Fruit fly (Drosophila melanogaster): ENCODE measurements around the gene tst.

The tst gene

DNA sequence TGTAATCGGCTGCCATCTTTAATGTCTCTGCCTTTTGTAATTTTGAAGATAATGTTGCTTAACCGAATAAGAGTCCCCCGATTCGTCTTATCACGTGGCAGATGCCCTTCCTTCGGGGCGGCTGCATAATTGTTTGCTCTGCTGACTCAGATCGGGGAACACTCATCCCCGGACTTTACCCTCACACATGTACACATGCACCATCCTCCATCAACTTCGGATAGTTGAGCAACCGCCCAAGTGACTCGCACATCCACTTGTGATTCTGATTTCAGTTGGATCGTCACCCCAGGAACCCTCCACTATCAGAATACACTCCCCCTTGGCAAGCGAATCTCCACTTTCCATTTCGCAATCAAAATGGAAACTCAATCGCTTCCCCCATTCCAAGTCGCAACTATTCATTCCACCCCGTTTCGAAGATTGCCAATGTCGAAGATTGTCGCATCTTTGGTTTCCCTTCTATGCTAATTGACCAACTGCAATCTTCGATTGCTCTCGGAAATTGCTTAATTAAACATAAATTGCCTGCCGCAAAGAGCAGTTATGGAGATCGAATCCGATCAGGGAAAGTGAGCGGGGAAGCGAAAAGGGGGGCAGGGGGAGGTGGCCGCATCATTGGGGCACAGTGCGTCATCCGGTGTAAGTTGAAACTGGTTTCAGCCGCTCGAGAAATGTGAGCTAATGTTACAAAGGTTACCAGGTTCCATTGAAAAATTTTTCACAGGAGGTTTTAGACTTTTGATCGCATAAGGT, 12.4 kb upstream of the tst start:
- no peak for TF ChIP-seq h (optimal IDR thresholded peaks at IDR 0.05)
- no peak for TF ChIP-seq Sin3A (optimal IDR thresholded peaks at IDR 0.05)
- no peak for TF ChIP-seq psq (optimal IDR thresholded peaks at IDR 0.05)
- TF ChIP-seq Myc (optimal IDR thresholded peaks at IDR 0.05) = no peak
- TF ChIP-seq ttk (optimal IDR thresholded peaks at IDR 0.05) = no peak
- no peak for TF ChIP-seq insv (optimal IDR thresholded peaks at IDR 0.05)

DNA sequence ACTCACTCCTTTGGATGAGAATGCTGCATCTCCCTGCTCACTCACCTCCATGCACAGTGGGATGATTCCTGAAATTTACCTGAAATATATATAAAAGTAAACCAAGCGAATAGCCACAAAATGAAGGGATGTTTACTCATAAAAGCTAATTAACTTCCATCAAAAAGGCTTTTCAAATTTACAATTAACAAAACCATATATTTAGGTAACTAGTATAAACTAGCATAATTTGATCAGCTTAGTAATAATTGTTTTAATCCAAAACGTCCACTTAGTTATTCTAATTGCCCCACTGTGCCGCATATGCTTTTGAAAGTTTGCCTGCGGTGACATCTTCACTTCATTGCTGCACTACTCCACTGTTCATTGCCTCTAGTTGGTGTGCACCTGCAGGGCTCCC, 11.3 kb upstream of the tst start:
- TF ChIP-seq ttk (optimal IDR thresholded peaks at IDR 0.05) (no peak), Sin3A (optimal IDR thresholded peaks at IDR 0.05) (no peak), Myc (optimal IDR thresholded peaks at IDR 0.05) (no peak), insv (optimal IDR thresholded peaks at IDR 0.05) (no peak), h (optimal IDR thresholded peaks at IDR 0.05) (no peak), psq (optimal IDR thresholded peaks at IDR 0.05) (no peak)

DNA sequence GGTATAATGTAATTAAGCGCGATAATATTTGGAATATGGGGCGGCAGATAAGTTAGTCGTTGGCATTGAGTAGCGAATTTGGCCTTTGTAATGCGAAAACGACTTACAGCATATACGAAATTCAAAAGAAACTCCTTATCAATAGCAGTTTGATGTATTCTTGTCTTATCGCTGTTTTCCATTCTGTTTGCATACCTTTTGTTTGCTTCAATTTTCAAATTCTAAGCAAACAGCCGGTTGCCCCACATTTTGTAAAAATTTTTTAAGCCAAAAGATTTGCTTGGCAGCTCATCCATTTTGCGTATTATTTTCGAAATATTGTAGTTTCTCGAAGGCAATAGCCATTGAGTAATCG, 10.7 kb upstream of the tst start:
- TF ChIP-seq ttk (optimal IDR thresholded peaks at IDR 0.05) = no peak

DNA sequence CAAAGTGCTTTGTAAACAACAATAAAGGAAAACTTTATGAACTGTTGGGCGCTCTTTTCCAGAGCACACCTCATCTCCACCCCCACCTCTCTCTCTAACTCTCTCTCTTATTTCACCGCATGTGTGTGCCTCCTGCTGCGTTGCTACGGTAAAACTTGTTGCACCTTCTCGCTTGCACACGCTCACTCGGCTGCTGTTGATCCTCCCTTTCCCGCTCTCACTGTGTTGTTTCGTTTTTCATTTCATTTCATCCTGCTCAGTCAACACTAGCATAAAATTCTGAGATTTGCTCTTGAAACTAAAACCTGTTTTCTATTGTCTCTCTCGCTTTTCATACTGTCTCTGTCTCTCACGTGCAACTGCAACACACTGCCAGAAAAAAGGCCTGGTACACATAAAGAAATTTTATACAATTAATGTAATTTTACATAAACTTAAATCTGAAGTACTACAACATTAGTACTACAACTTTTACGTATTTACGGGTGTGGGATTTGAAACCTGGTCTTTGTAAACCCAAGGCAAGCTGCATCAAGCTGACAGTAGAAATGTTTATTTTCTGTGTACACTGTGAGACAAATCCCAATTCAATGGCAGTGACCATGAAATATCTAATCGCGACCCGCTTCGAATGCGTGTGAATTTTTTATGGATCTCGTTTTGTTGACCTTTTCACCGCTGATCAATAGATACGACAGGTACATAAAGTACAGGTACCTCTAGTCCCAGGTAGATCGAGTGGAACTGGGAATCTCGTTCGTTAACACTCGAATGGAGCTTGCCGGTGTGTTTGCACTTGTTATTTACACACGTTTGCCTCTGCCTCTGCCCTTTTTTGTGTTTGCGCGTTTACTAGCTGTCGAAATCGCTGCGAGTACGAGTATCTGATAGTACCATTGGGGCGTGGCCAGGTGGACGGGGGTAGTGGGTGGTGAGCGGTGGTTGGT, 10.1 kb upstream of the tst start:
- TF ChIP-seq ttk (optimal IDR thresholded peaks at IDR 0.05) = no peak
- TF ChIP-seq h (optimal IDR thresholded peaks at IDR 0.05) = no peak
- TF ChIP-seq psq (optimal IDR thresholded peaks at IDR 0.05) = no peak
- TF ChIP-seq Myc (optimal IDR thresholded peaks at IDR 0.05) = no peak
- TF ChIP-seq Sin3A (optimal IDR thresholded peaks at IDR 0.05) = no peak
- no peak for TF ChIP-seq insv (optimal IDR thresholded peaks at IDR 0.05)

- TF ChIP-seq ttk (optimal IDR thresholded peaks at IDR 0.05) (no peak), Myc (optimal IDR thresholded peaks at IDR 0.05) (no peak), h (optimal IDR thresholded peaks at IDR 0.05) (no peak), psq (optimal IDR thresholded peaks at IDR 0.05) (no peak), insv (optimal IDR thresholded peaks at IDR 0.05) (no peak), Sin3A (optimal IDR thresholded peaks at IDR 0.05) (no peak)
Measured at dm6 chr3R:23781466-23781935, 8.8 kb upstream of the tst start, which contains the start of the genes Nup98-96 and mbc. Gene Nup98-96 (minus strand): TSS chr3R:23781621. Gene mbc (plus strand): TSS chr3R:23781765.

DNA sequence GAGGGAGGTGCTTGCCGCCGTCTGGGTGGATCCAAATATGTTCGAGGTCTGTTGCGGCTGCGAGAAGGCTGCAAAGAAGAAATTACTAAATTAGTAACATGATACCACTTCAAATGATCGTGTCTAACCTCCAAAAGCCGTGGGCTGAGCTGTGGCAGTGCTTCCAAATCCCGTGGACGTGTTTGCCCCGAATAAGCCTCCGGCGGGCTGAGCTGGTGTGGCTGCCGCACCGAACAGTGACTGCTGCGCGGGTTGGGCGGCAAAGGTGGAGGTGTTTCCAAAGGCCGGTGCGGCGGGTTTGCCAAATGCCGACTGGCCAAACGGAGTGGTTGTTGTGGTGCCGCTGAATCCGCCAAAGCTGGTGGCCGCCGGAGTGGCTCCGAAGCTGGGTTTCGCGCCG, 8.1 kb upstream of the tst start:
- TF ChIP-seq Myc (optimal IDR thresholded peaks at IDR 0.05) (no peak), insv (optimal IDR thresholded peaks at IDR 0.05) (no peak), ttk (optimal IDR thresholded peaks at IDR 0.05) (no peak), Sin3A (optimal IDR thresholded peaks at IDR 0.05) (no peak), h (optimal IDR thresholded peaks at IDR 0.05) (no peak)

dm6 chr3R:23773610-23774364, 1.1 kb upstream of the tst start, which contains the start of gene CG10208:
Gene CG10208 (minus strand): TSS chr3R:23774127.
- TF ChIP-seq psq (optimal IDR thresholded peaks at IDR 0.05) (no peak), insv (optimal IDR thresholded peaks at IDR 0.05) (no peak), Sin3A (optimal IDR thresholded peaks at IDR 0.05) (no peak), ttk (optimal IDR thresholded peaks at IDR 0.05) (no peak), Myc (optimal IDR thresholded peaks at IDR 0.05) (no peak), h (optimal IDR thresholded peaks at IDR 0.05) (no peak)

- no peak for TF ChIP-seq psq (optimal IDR thresholded peaks at IDR 0.05)
- no peak for TF ChIP-seq ttk (optimal IDR thresholded peaks at IDR 0.05)
- TF ChIP-seq insv (optimal IDR thresholded peaks at IDR 0.05) = no peak
- TF ChIP-seq h (optimal IDR thresholded peaks at IDR 0.05) = no peak
Measured at dm6 chr3R:23767417-23767853, 5.2 kb downstream of the tst start, which contains the start of the genes CG10214 and CG10375. Gene CG10214 (minus strand): TSS chr3R:23767488. Gene CG10375 (plus strand): TSS chr3R:23767712.

DNA sequence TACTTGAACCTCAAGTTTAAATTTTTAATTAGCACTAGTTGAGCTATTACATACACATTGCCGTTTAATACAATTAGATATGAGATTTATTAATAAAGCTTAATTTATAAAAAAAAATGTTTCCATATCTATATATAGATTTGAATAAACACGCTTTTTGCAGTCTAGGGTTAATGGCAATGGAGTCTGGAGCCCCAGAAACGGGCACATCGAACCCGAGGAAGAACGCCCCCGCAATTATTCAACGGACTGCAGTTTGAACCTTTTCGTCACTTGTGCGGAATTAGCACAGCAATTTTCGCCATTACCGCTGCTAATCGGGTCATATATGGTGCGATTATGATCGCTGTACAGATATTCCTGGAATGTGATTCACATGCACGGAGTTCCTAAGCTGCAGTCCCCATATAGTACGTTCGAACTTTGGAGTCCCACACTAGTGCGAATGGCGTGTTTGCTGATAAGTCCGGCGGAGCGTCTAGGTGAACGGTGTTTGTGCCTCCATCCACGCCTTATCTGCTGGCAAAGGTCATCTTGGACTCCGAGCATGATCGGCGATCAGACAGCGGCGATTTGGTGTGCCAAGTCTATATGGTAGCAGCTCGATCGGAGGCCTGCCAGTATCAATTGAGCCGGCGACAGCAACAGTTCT, 8.9 kb downstream of the tst start, which contains the start of gene Lsd-1:
Lsd-1 (plus strand) TSS at position 236 of the 652 bp plus-strand sequence.
- no peak for TF ChIP-seq h (optimal IDR thresholded peaks at IDR 0.05)
- TF ChIP-seq Sin3A (optimal IDR thresholded peaks at IDR 0.05) = no peak
- no peak for TF ChIP-seq psq (optimal IDR thresholded peaks at IDR 0.05)
- TF ChIP-seq ttk (optimal IDR thresholded peaks at IDR 0.05) = no peak
- TF ChIP-seq Myc (optimal IDR thresholded peaks at IDR 0.05) = no peak
- TF ChIP-seq insv (optimal IDR thresholded peaks at IDR 0.05) = no peak

- no peak for TF ChIP-seq Sin3A (optimal IDR thresholded peaks at IDR 0.05)
- TF ChIP-seq Myc (optimal IDR thresholded peaks at IDR 0.05) = no peak
- no peak for TF ChIP-seq h (optimal IDR thresholded peaks at IDR 0.05)
- no peak for TF ChIP-seq ttk (optimal IDR thresholded peaks at IDR 0.05)
- no peak for TF ChIP-seq insv (optimal IDR thresholded peaks at IDR 0.05)
- no peak for TF ChIP-seq psq (optimal IDR thresholded peaks at IDR 0.05)
Measured at dm6 chr3R:23763015-23763414, 9.6 kb downstream of the tst start, which contains the start of gene udt. Gene udt (minus strand): TSS chr3R:23763263.

All from Kc167 (cell line).